Fruit fly (Drosophila melanogaster) whole organism, embryonic: Measurements from ENCODE around the gene Gprk2.

ENCODE experiments used
- Abd-B ChIP-seq: fragments of 200-800 bp; sonication (Bioruptor generic); optimal IDR thresholded peaks from 2 replicates; lab custom pipeline; 2018; ENCODE audit warnings: missing biosample characterization, mild to moderate bottlenecking, missing genetic modification characterization, moderate library complexity
- Atf-2 ChIP-seq: fragments of 200-800 bp; sonication (Bioruptor generic); optimal IDR thresholded peaks from 2 replicates; lab custom pipeline; 2016; ENCODE audit warnings: missing biosample characterization, missing genetic modification characterization
- CG10321 ChIP-seq: fragments of 200-800 bp; sonication (Bioruptor generic); IDR thresholded peaks from 2 replicates; pipeline ENCODE4 v1.3.6; 2022; ENCODE audit warnings: missing biosample characterization, missing genetic modification characterization
- CG12219 ChIP-seq: fragments of 200-800 bp; sonication (Bioruptor generic); optimal IDR thresholded peaks from 3 replicates; lab custom pipeline; 2018; ENCODE audit warnings: missing biosample characterization, mild to moderate bottlenecking, missing genetic modification characterization
- CG13287 ChIP-seq: fragments of 200-800 bp; sonication (Bioruptor generic); IDR thresholded peaks from 2 replicates; pipeline ENCODE4 v1.3.6; 2022; ENCODE audit warnings: missing biosample characterization, missing genetic modification characterization; ENCODE audit not compliant: partially characterized antibody
- CG1529 ChIP-seq: fragments of 200-800 bp; sonication (Bioruptor generic); optimal IDR thresholded peaks from 3 replicates; lab custom pipeline; 2018; ENCODE audit warnings: missing biosample characterization, missing genetic modification characterization
- CG1602 ChIP-seq: fragments of 200-800 bp; sonication (Bioruptor generic); optimal IDR thresholded peaks from 3 replicates; lab custom pipeline; 2016; ENCODE audit warnings: missing biosample characterization, missing genetic modification characterization
- CG16779 ChIP-seq: fragments of 200-800 bp; sonication (Bioruptor generic); IDR thresholded peaks from 2 replicates; pipeline ENCODE4 v1.3.6; 2022; ENCODE audit warnings: missing biosample characterization, missing genetic modification characterization
- CG17328 ChIP-seq: fragments of 200-800 bp; sonication (Bioruptor generic); IDR thresholded peaks from 2 replicates; pipeline ENCODE4 v1.3.6; 2022; ENCODE audit warnings: missing biosample characterization, missing genetic modification characterization
- CG17912 ChIP-seq: fragments of 200-800 bp; sonication (Bioruptor generic); optimal IDR thresholded peaks from 2 replicates; lab custom pipeline; 2018; ENCODE audit warnings: missing biosample characterization, mild to moderate bottlenecking, missing genetic modification characterization
- CG2678 ChIP-seq: fragments of 200-800 bp; sonication (Bioruptor generic); optimal IDR thresholded peaks from 3 replicates; lab custom pipeline; 2019; ENCODE audit warnings: missing biosample characterization, mild to moderate bottlenecking, missing genetic modification characterization, moderate library complexity
- CG3065 ChIP-seq: fragments of 200-800 bp; sonication (Bioruptor generic); optimal IDR thresholded peaks from 2 replicates; lab custom pipeline; 2016; ENCODE audit warnings: missing biosample characterization, missing genetic modification characterization
- CG31365 ChIP-seq: fragments of 200-800 bp; sonication (Bioruptor generic); optimal IDR thresholded peaks from 2 replicates; lab custom pipeline; 2018; ENCODE audit warnings: missing biosample characterization, mild to moderate bottlenecking, missing genetic modification characterization
- CG31388 ChIP-seq: fragments of 200-800 bp; sonication (Bioruptor generic); optimal IDR thresholded peaks from 2 replicates; lab custom pipeline; 2016; ENCODE audit warnings: missing biosample characterization, missing genetic modification characterization
- CG33213 ChIP-seq: fragments of 200-800 bp; sonication (Bioruptor generic); optimal IDR thresholded peaks from 3 replicates; lab custom pipeline; 2016; ENCODE audit warnings: missing biosample characterization, missing genetic modification characterization
- CG34224 ChIP-seq: fragments of 200-800 bp; sonication (Bioruptor generic); IDR thresholded peaks from 3 replicates; pipeline ENCODE4 v1.3.6; 2022; ENCODE audit warnings: missing biosample characterization, missing genetic modification characterization; ENCODE audit not compliant: partially characterized antibody
- CG6813 ChIP-seq: fragments of 200-800 bp; sonication (Bioruptor generic); optimal IDR thresholded peaks from 2 replicates; lab custom pipeline; 2017; ENCODE audit warnings: missing biosample characterization, missing genetic modification characterization, mild to moderate bottlenecking, moderate library complexity, missing genetic modification reagents
- CG6854 ChIP-seq: fragments of 200-800 bp; sonication (Bioruptor generic); optimal IDR thresholded peaks from 3 replicates; lab custom pipeline; 2017; ENCODE audit warnings: missing biosample characterization, mild to moderate bottlenecking, missing genetic modification characterization
- CG7786 ChIP-seq: fragments of 200-800 bp; sonication (Bioruptor generic); optimal IDR thresholded peaks from 2 replicates; lab custom pipeline; 2016; ENCODE audit warnings: missing biosample characterization, missing genetic modification characterization
- CG8089 ChIP-seq: fragments of 200-800 bp; sonication (Bioruptor generic); optimal IDR thresholded peaks from 3 replicates; lab custom pipeline; 2016; ENCODE audit warnings: missing biosample characterization, missing genetic modification characterization
- CG8944 ChIP-seq: fragments of 200-800 bp; sonication (Bioruptor generic); optimal IDR thresholded peaks from 3 replicates; lab custom pipeline; 2016; ENCODE audit warnings: missing biosample characterization, missing genetic modification characterization
- CTCF ChIP-seq: fragments of 200-800 bp; sonication (Bioruptor generic); optimal IDR thresholded peaks from 2 replicates; lab custom pipeline; 2017; ENCODE audit warnings: missing biosample characterization, mild to moderate bottlenecking, missing genetic modification characterization, moderate library complexity
- CrebB ChIP-seq: fragments of 200-800 bp; sonication (Bioruptor generic); optimal IDR thresholded peaks from 3 replicates; lab custom pipeline; 2018; ENCODE audit warnings: missing biosample characterization, mild to moderate bottlenecking, missing genetic modification characterization
- D19A ChIP-seq: fragments of 200-800 bp; optimal IDR thresholded peaks from 3 replicates; lab custom pipeline; 2019; ENCODE audit warnings: missing biosample characterization, mild to moderate bottlenecking, missing genetic modification characterization, moderate library complexity
- E2f2 ChIP-seq: fragments of 200-800 bp; sonication (Bioruptor generic); IDR thresholded peaks from 2 replicates; pipeline ENCODE4 v1.3.6; 2022; ENCODE audit warnings: missing biosample characterization, missing genetic modification characterization
- H15 ChIP-seq: fragments of 200-800 bp; sonication (Bioruptor generic); IDR thresholded peaks from 3 replicates; pipeline ENCODE4 v1.3.6; 2022; ENCODE audit warnings: missing biosample characterization, missing genetic modification characterization
- Lhr ChIP-seq: fragments of 200-800 bp; sonication (Bioruptor generic); optimal IDR thresholded peaks from 3 replicates; lab custom pipeline; 2017; ENCODE audit warnings: mild to moderate bottlenecking, missing biosample characterization, missing genetic modification reagents, missing genetic modification characterization
- MESR4 ChIP-seq: fragments of 200-800 bp; sonication (Bioruptor generic); optimal IDR thresholded peaks from 2 replicates; lab custom pipeline; 2018; ENCODE audit warnings: missing biosample characterization, mild to moderate bottlenecking, missing genetic modification characterization, moderate library complexity
- Med ChIP-seq: fragments of 200-800 bp; sonication (Bioruptor generic); peaks from one replicate; lab custom pipeline; 2016; ENCODE audit warnings: missing biosample characterization, missing genetic modification characterization, mild to moderate bottlenecking, inconsistent platforms, moderate library complexity
- NC2β ChIP-seq: fragments of 200-800 bp; sonication (Bioruptor generic); optimal IDR thresholded peaks from 2 replicates; lab custom pipeline; 2016; ENCODE audit warnings: missing biosample characterization, missing genetic modification characterization
- Nf-YC ChIP-seq: fragments of 200-800 bp; optimal IDR thresholded peaks from 3 replicates; lab custom pipeline; 2019; ENCODE audit warnings: missing biosample characterization, mild to moderate bottlenecking, missing genetic modification characterization, moderate library complexity
- Oli ChIP-seq: fragments of 200-800 bp; sonication (Bioruptor generic); optimal IDR thresholded peaks from 2 replicates; lab custom pipeline; 2018; ENCODE audit warnings: missing biosample characterization, mild to moderate bottlenecking, missing genetic modification characterization, moderate library complexity
- Ptx1 ChIP-seq: fragments of 200-800 bp; sonication (Bioruptor generic); IDR thresholded peaks from 2 replicates; pipeline ENCODE4 v1.3.6; 2022; ENCODE audit warnings: missing biosample characterization, missing genetic modification characterization
- Stat92E ChIP-seq, 3 experiments: fragments of >200 bp in 2 of 3; fragments of 200-800 bp in 1 of 3; sonication (Bioruptor generic) in 1 of 3; optimal IDR thresholded peaks; 2 replicates each; lab custom pipeline; 2017 to 2019; ENCODE audit warnings: missing biosample characterization in 3 of 3, missing genetic modification characterization in 3 of 3, mild to moderate bottlenecking in 1 of 3, moderate library complexity in 1 of 3
- bbx ChIP-seq: fragments of 200-800 bp; sonication (Bioruptor generic); IDR thresholded peaks from 2 replicates; pipeline ENCODE4 v1.3.6; 2022; ENCODE audit warnings: missing biosample characterization, missing genetic modification characterization; ENCODE audit not compliant: partially characterized antibody
- crp ChIP-seq, 2 experiments: fragments of 200-800 bp; sonication (Bioruptor generic); optimal IDR thresholded peaks; 2 replicates in 1 of 2; 3 replicates in 1 of 2; lab custom pipeline; 2017; ENCODE audit warnings: missing biosample characterization in 2 of 2, missing genetic modification characterization in 2 of 2, mild to moderate bottlenecking in 1 of 2, moderate library complexity in 1 of 2
- dmrt99B ChIP-seq: fragments of 200-800 bp; sonication (Bioruptor generic); optimal IDR thresholded peaks from 2 replicates; lab custom pipeline; 2018; ENCODE audit warnings: missing biosample characterization, mild to moderate bottlenecking, missing genetic modification characterization, moderate library complexity
- ewg ChIP-seq: fragments of 200-800 bp; sonication (Bioruptor generic); optimal IDR thresholded peaks from 3 replicates; lab custom pipeline; 2017; ENCODE audit warnings: mild to moderate bottlenecking, missing biosample characterization, missing genetic modification reagents, missing genetic modification characterization
- hth ChIP-seq: fragments of >200 bp; optimal IDR thresholded peaks from 2 replicates; lab custom pipeline; 2017; ENCODE audit warnings: inconsistent platforms
- ind ChIP-seq: fragments of 200-800 bp; sonication (Bioruptor generic); optimal IDR thresholded peaks from 3 replicates; lab custom pipeline; 2016; ENCODE audit warnings: missing biosample characterization, missing genetic modification characterization
- jumu ChIP-seq: fragments of 200-800 bp; sonication (Bioruptor generic); optimal IDR thresholded peaks from 3 replicates; lab custom pipeline; 2016; ENCODE audit warnings: missing biosample characterization, missing genetic modification characterization
- mld ChIP-seq: fragments of 200-800 bp; sonication (Bioruptor generic); IDR thresholded peaks from 3 replicates; pipeline ENCODE4 v1.3.6; 2022; ENCODE audit warnings: missing biosample characterization, missing genetic modification characterization; ENCODE audit not compliant: partially characterized antibody
- org-1 ChIP-seq: fragments of 200-800 bp; sonication (Bioruptor generic); optimal IDR thresholded peaks from 2 replicates; lab custom pipeline; 2017; ENCODE audit warnings: missing biosample characterization, missing genetic modification characterization
- ranshi ChIP-seq: fragments of 200-800 bp; sonication (Bioruptor generic); IDR thresholded peaks from 2 replicates; pipeline ENCODE4 v1.3.6; 2022; ENCODE audit warnings: missing biosample characterization, missing genetic modification characterization
- repo ChIP-seq: fragments of 200-800 bp; sonication (Bioruptor generic); optimal IDR thresholded peaks from 2 replicates; lab custom pipeline; 2016; ENCODE audit warnings: missing biosample characterization, missing genetic modification characterization
- schlank ChIP-seq: fragments of 200-800 bp; sonication (Bioruptor generic); optimal IDR thresholded peaks from 2 replicates; lab custom pipeline; 2018; ENCODE audit warnings: missing biosample characterization, mild to moderate bottlenecking, missing genetic modification characterization
- sr ChIP-seq: fragments of 200-800 bp; sonication (Bioruptor generic); IDR thresholded peaks from 3 replicates; pipeline ENCODE4 v1.3.6; 2022; ENCODE audit warnings: missing biosample characterization, missing genetic modification characterization
- tap ChIP-seq: fragments of 200-800 bp; optimal IDR thresholded peaks from 3 replicates; lab custom pipeline; 2019; ENCODE audit warnings: missing biosample characterization, mild to moderate bottlenecking, missing genetic modification characterization, moderate library complexity
- tna ChIP-seq: fragments of 200-800 bp; sonication (Bioruptor generic); IDR thresholded peaks from 2 replicates; pipeline ENCODE4 v1.3.6; 2022; ENCODE audit warnings: missing biosample characterization, missing genetic modification characterization; ENCODE audit not compliant: partially characterized antibody
- toy ChIP-seq: fragments of 200-800 bp; sonication (Bioruptor generic); IDR thresholded peaks from 2 replicates; pipeline ENCODE4 v1.3.6; 2022; ENCODE audit warnings: missing biosample characterization, missing genetic modification characterization
- trem ChIP-seq: fragments of 200-800 bp; optimal IDR thresholded peaks from 3 replicates; lab custom pipeline; 2019; ENCODE audit warnings: missing biosample characterization, mild to moderate bottlenecking, missing genetic modification characterization, moderate library complexity
- z ChIP-seq: fragments of 200-800 bp; sonication (Bioruptor generic); IDR thresholded peaks from 3 replicates; pipeline ENCODE4 v1.3.6; 2022; ENCODE audit warnings: missing biosample characterization, missing genetic modification characterization

Gprk2 gene

dm6 chr3R:31457997-31458467 is 53.0 kb downstream of the Gprk2 start (continued):
- TF ChIP-seq trem (no peak), repo (GFP tag; lab: Kevin White, UChicago) (no peak), ranshi (GFP tag; lab: Robert Waterston, UW) (no peak), z (no peak), hth (lab: Kevin White, UChicago) (no peak), bbx (peak; percentile 59), jumu (GFP tag; lab: Kevin White, UChicago) (no peak), CG12219 (GFP tag; lab: Kevin White, UChicago) (no peak), Lhr (GFP tag; lab: Kevin White, UChicago) (peak; percentile 98), CG2678 (tag; lab: Kevin White, UChicago) (no peak), tna (GFP tag; lab: Robert Waterston, UW) (0 out of 2 replicates have a peak, but pooled peaks have one; percentile 30), H15 (no peak), crp (GFP tag; optimal IDR thresholded peaks at IDR 0.05; lab: Kevin White, UChicago) (peak in 1 of 2 experiments; percentile 61), Abd-B (no peak), CTCF (peak; percentile 20), CG1602 (GFP tag; lab: Kevin White, UChicago) (no peak), Nf-YC (tag; lab: Kevin White, UChicago) (no peak), CG7786 (GFP tag; lab: Kevin White, UChicago) (no peak), ewg (no peak), CG17912 (GFP tag; lab: Kevin White, UChicago) (no peak), schlank (no peak), CG34224 (GFP tag; lab: Robert Waterston, UW) (peak; percentile 31; the same call in 1 of the 3 replicates), Atf-2 (GFP tag; lab: Kevin White, UChicago) (no peak), ind (GFP tag; lab: Kevin White, UChicago) (no peak), dmrt99B (tag; lab: Kevin White, UChicago) (no peak), E2f2 (GFP tag; lab: Robert Waterston, UW) (peak; percentile 86), CG16779 (GFP tag; lab: Robert Waterston, UW) (no peak), CG31365 (no peak), CG6813 (GFP tag; lab: Kevin White, UChicago) (no peak), CG8089 (GFP tag; lab: Kevin White, UChicago) (no peak), org-1 (GFP tag; lab: Kevin White, UChicago) (no peak), Med (GFP tag; lab: Kevin White, UChicago) (peak; percentile 78), MESR4 (no peak), NC2β (GFP tag; lab: Kevin White, UChicago) (no peak), CG13287 (GFP tag; lab: Robert Waterston, UW) (peak; percentile 65), sr (GFP tag; lab: Robert Waterston, UW) (no peak), CG8944 (GFP tag; lab: Kevin White, UChicago) (no peak), CG10321 (GFP tag; lab: Robert Waterston, UW) (no peak), CG17328 (no peak), tap (tag; lab: Kevin White, UChicago) (no peak), toy (GFP tag; lab: Robert Waterston, UW) (no peak), Stat92E (GFP tag; optimal IDR thresholded peaks at IDR 0.05; lab: Kevin White, UChicago) (peak in 1 of 3 experiments; percentile 95), D19A (tag; lab: Kevin White, UChicago) (no peak), Ptx1 (GFP tag; lab: Robert Waterston, UW) (no peak), CG1529 (GFP tag; lab: Kevin White, UChicago) (no peak), CG33213 (GFP tag; lab: Kevin White, UChicago) (peak; percentile 42), CG6854 (GFP tag; lab: Kevin White, UChicago) (no peak), mld (GFP tag; lab: Robert Waterston, UW) (no peak), CG31388 (GFP tag; lab: Kevin White, UChicago) (no peak), Oli (tag; lab: Kevin White, UChicago) (no peak), CG3065 (GFP tag; lab: Kevin White, UChicago) (no peak), CrebB (tag; lab: Kevin White, UChicago) (no peak)
